5 fruit fly cellular contexts compared by ENCODE assay signal in the genomic region with DNA sequence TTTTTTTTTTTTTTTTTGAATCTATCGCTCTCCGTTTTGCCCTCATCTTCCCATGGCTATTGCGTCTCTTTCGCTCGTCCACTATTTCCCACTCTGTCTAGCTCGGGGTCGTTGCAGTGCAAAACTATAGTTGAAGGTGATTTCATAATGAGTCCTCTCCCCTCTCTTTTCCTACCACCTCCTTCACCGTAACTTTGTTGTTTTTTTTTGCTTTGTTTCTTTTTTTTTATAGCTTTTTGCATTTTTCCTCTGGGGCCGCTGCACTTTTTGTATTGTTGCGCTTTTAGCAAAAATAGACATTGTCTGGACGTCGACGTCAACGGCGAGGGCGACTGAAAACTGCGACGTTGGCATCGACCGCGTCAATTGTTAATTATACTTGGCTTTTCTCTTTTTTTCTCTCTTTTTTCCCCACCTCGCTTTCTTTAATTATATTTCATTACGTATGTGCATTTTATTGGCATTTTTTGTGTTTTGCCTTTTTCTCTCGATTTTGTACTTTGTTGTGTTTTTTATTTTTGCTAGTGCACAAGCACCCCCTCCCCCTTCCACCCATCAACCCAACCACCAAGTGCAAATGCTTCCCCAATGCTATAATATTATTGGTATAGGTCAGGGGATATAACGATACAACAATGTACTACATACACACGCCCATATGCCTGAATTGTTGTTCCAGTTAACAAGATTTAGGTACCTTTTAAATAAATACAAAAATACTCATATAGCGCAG.
A peak's percentile ranks its signal among the peaks of the same experiment; 100 is the strongest.
TF ChIP-seq lines count a peak whose summit lies in the region.

No protein-coding gene starts in this region.

- TF ChIP-seq CTCF in whole organism, embryonic (GFP tag; optimal IDR thresholded peaks at IDR 0.05; lab: Kevin White, UChicago), result no peak

TF ChIP-seq in whole organism, adult, 20 proteins besides CTCF, POLR2A, EP300 and RAD21 (continues in another document):
- TF ChIP-seq Mnt (GFP tag; optimal IDR thresholded peaks at IDR 0.05; lab: Kevin White, UChicago) (peak; percentile 45), Crg-1 (GFP tag; optimal IDR thresholded peaks at IDR 0.05; lab: Kevin White, UChicago) (peak; percentile 48), Hr96 (GFP tag; optimal IDR thresholded peaks at IDR 0.05; lab: Kevin White, UChicago) (no peak), ovo (GFP tag; optimal IDR thresholded peaks at IDR 0.05; lab: Kevin White, UChicago) (peak; percentile 67), CG1620 (GFP tag; optimal IDR thresholded peaks at IDR 0.05; lab: Kevin White, UChicago) (peak; percentile 1), bab1 (GFP tag; optimal IDR thresholded peaks at IDR 0.05; lab: Kevin White, UChicago) (no peak), toe (GFP tag; optimal IDR thresholded peaks at IDR 0.05; lab: Kevin White, UChicago) (peak; percentile 48), Clk (GFP tag; optimal IDR thresholded peaks at IDR 0.05; lab: Kevin White, UChicago) (no peak), CG12768 (GFP tag; optimal IDR thresholded peaks at IDR 0.05; lab: Kevin White, UChicago) (peak; percentile 75), tj (GFP tag; optimal IDR thresholded peaks at IDR 0.05; lab: Kevin White, UChicago) (peak; percentile 97), CG7045 (GFP tag; optimal IDR thresholded peaks at IDR 0.05; lab: Kevin White, UChicago) (peak; percentile 65), CG11617 (GFP tag; optimal IDR thresholded peaks at IDR 0.05; lab: Kevin White, UChicago) (peak; percentile 65), kay (GFP tag; lab: Kevin White, UChicago; ENCODE audit: borderline replicate concordance) (peak; percentile 97), CG33017 (tag; optimal IDR thresholded peaks at IDR 0.05; lab: Kevin White, UChicago) (peak; percentile 52), cic (GFP tag; optimal IDR thresholded peaks at IDR 0.05; lab: Kevin White, UChicago) (peak; percentile 88), CG14711 (tag; optimal IDR thresholded peaks at IDR 0.05; lab: Kevin White, UChicago) (no peak)

TF ChIP-seq in whole organism, embryonic, 481 proteins besides CTCF, POLR2A, EP300 and RAD21 (continues in another document):
- TF ChIP-seq hbn (GFP tag; IDR thresholded peaks at IDR 0.05; lab: Robert Waterston, UW; ENCODE audit: partially characterized antibody) (no peak), CG13894 (tag; optimal IDR thresholded peaks at IDR 0.05; lab: Kevin White, UChicago) (no peak), cato (GFP tag; optimal IDR thresholded peaks at IDR 0.05; lab: Kevin White, UChicago; ENCODE audit: borderline replicate concordance) (no peak), insv (GFP tag; optimal IDR thresholded peaks at IDR 0.05; lab: Kevin White, UChicago) (no peak), CG7839 (tag; optimal IDR thresholded peaks at IDR 0.05; lab: Kevin White, UChicago) (no peak), CG1603 (tag; optimal IDR thresholded peaks at IDR 0.05; lab: Kevin White, UChicago) (no peak), ap (GFP tag; IDR thresholded peaks at IDR 0.05; lab: Robert Waterston, UW) (no peak), fd96Cb (tag; optimal IDR thresholded peaks at IDR 0.05; lab: Kevin White, UChicago) (no peak), crol (GFP tag; IDR thresholded peaks at IDR 0.05; lab: Robert Waterston, UW) (peak; percentile 37; the same call in 1 of the 2 replicates), Rx (GFP tag; IDR thresholded peaks at IDR 0.05; lab: Robert Waterston, UW) (no peak), CG30403 (GFP tag; optimal IDR thresholded peaks at IDR 0.05; lab: Kevin White, UChicago) (no peak), CG11456 (GFP tag; IDR thresholded peaks at IDR 0.05; lab: Robert Waterston, UW) (no peak), Antp (GFP tag; optimal IDR thresholded peaks at IDR 0.05; lab: Kevin White, UChicago) (no peak), inv (GFP tag; IDR thresholded peaks at IDR 0.05; lab: Robert Waterston, UW; ENCODE audit: partially characterized antibody) (no peak), Trl (optimal IDR thresholded peaks at IDR 0.05; lab: Kevin White, UChicago) (no peak), Trl (GFP tag; optimal IDR thresholded peaks at IDR 0.05; lab: Kevin White, UChicago) (no peak), al (GFP tag; IDR thresholded peaks at IDR 0.05; lab: Robert Waterston, UW) (no peak)

TF ChIP-seq in whole organism, prepupa, 60 proteins besides CTCF, POLR2A, EP300 and RAD21 (continues in another document):
- TF ChIP-seq Sox102F (GFP tag; optimal IDR thresholded peaks at IDR 0.05; lab: Kevin White, UChicago) (no peak), Lpt (GFP tag; optimal IDR thresholded peaks at IDR 0.05; lab: Kevin White, UChicago) (peak; percentile 93), net (GFP tag; optimal IDR thresholded peaks at IDR 0.05; lab: Kevin White, UChicago) (peak; percentile 70), Sox15 (GFP tag; optimal IDR thresholded peaks at IDR 0.05; lab: Kevin White, UChicago) (no peak), CG10631 (GFP tag; optimal IDR thresholded peaks at IDR 0.05; lab: Kevin White, UChicago) (no peak), CG6276 (GFP tag; optimal IDR thresholded peaks at IDR 0.05; lab: Kevin White, UChicago) (peak; percentile 83), CG6808 (GFP tag; optimal IDR thresholded peaks at IDR 0.05; lab: Kevin White, UChicago) (peak; percentile 89), CG1621 (tag; optimal IDR thresholded peaks at IDR 0.05; lab: Kevin White, UChicago) (peak; percentile 87), ss (GFP tag; optimal IDR thresholded peaks at IDR 0.05; lab: Kevin White, UChicago) (peak; percentile 94), CG32006 (GFP tag; optimal IDR thresholded peaks at IDR 0.05; lab: Kevin White, UChicago) (peak; percentile 53), CG10669 (GFP tag; optimal IDR thresholded peaks at IDR 0.05; lab: Kevin White, UChicago) (peak; percentile 73), CG11294 (GFP tag; IDR thresholded peaks at IDR 0.05; lab: Robert Waterston, UW) (peak; percentile 31; the same call in 1 of the 2 replicates), CG7368 (GFP tag; optimal IDR thresholded peaks at IDR 0.05; lab: Kevin White, UChicago) (peak; percentile 22), Met (GFP tag; optimal IDR thresholded peaks at IDR 0.05; lab: Kevin White, UChicago) (no peak), svp (GFP tag; lab: Kevin White, UChicago) (no peak), Gug (GFP tag; IDR thresholded peaks at IDR 0.05; lab: Robert Waterston, UW) (peak; percentile 83), CG3919 (GFP tag; optimal IDR thresholded peaks at IDR 0.05; lab: Kevin White, UChicago) (peak; percentile 40), vri (GFP tag; optimal IDR thresholded peaks at IDR 0.05; lab: Kevin White, UChicago) (no peak)

TF ChIP-seq in whole organism, pupa, 21 proteins besides CTCF, POLR2A, EP300 and RAD21 (continues in another document):
- TF ChIP-seq CG12605 (GFP tag; IDR thresholded peaks at IDR 0.05; lab: Robert Waterston, UW) (peak; percentile 95), CG15710 (tag; optimal IDR thresholded peaks at IDR 0.05; lab: Kevin White, UChicago) (peak; percentile 86), CG9948 (tag; optimal IDR thresholded peaks at IDR 0.05; lab: Kevin White, UChicago) (peak; percentile 72), CG14655 (GFP tag; optimal IDR thresholded peaks at IDR 0.05; lab: Kevin White, UChicago) (peak; percentile 80), CG8301 (tag; optimal IDR thresholded peaks at IDR 0.05; lab: Kevin White, UChicago) (peak; percentile 70), CG32121 (GFP tag; IDR thresholded peaks at IDR 0.05; lab: Robert Waterston, UW) (peak; percentile 89), Pif1B (GFP tag; optimal IDR thresholded peaks at IDR 0.05; lab: Kevin White, UChicago) (peak; percentile 85), CG4496 (GFP tag; IDR thresholded peaks at IDR 0.05; lab: Robert Waterston, UW) (peak; percentile 94), D1 (tag; optimal IDR thresholded peaks at IDR 0.05; lab: Kevin White, UChicago) (no peak), CG8159 (tag; optimal IDR thresholded peaks at IDR 0.05; lab: Kevin White, UChicago) (peak; percentile 54), CG17806 (tag; optimal IDR thresholded peaks at IDR 0.05; lab: Kevin White, UChicago) (peak; percentile 71), rn (GFP tag; IDR thresholded peaks at IDR 0.05; lab: Robert Waterston, UW) (peak; percentile 81; the same call in 1 of the 2 replicates), gl (tag; optimal IDR thresholded peaks at IDR 0.05; lab: Kevin White, UChicago) (peak; percentile 96), CG34367 (tag; optimal IDR thresholded peaks at IDR 0.05; lab: Kevin White, UChicago) (peak; percentile 83), Ets98B (GFP tag; IDR thresholded peaks at IDR 0.05; lab: Robert Waterston, UW) (peak; percentile 90), CG10348 (GFP tag; IDR thresholded peaks at IDR 0.05; lab: Robert Waterston, UW) (no peak), EcR (GFP tag; optimal IDR thresholded peaks at IDR 0.05; lab: Kevin White, UChicago) (peak; percentile 98), Snoo (tag; optimal IDR thresholded peaks at IDR 0.05; lab: Kevin White, UChicago) (no peak), CG13204 (GFP tag; optimal IDR thresholded peaks at IDR 0.05; lab: Kevin White, UChicago) (peak; percentile 93)

TF ChIP-seq in whole organism, wandering third instar larva, 38 proteins besides CTCF, POLR2A, EP300 and RAD21:
- no peak for TF ChIP-seq Rel (GFP tag; optimal IDR thresholded peaks at IDR 0.05; lab: Kevin White, UChicago)
- TF ChIP-seq Rel (tag; optimal IDR thresholded peaks at IDR 0.05; lab: Kevin White, UChicago), result peak; percentile 7
- TF ChIP-seq sv (GFP tag; optimal IDR thresholded peaks at IDR 0.05; lab: Kevin White, UChicago), result no peak
- no peak for TF ChIP-seq OdsH (GFP tag; optimal IDR thresholded peaks at IDR 0.05; lab: Kevin White, UChicago)
- no peak for TF ChIP-seq Hr78 (GFP tag; optimal IDR thresholded peaks at IDR 0.05; lab: Kevin White, UChicago)
- TF ChIP-seq Mio (GFP tag; optimal IDR thresholded peaks at IDR 0.05; lab: Kevin White, UChicago), result no peak
- no peak for TF ChIP-seq dl (GFP tag; optimal IDR thresholded peaks at IDR 0.05; lab: Kevin White, UChicago; ENCODE audit: insufficient read depth in 1 of 2, partially characterized antibody in 2 of 2)
